Worm (Caenorhabditis elegans): ENCODE data around the gene srg-40.

The srg-40 gene

DNA sequence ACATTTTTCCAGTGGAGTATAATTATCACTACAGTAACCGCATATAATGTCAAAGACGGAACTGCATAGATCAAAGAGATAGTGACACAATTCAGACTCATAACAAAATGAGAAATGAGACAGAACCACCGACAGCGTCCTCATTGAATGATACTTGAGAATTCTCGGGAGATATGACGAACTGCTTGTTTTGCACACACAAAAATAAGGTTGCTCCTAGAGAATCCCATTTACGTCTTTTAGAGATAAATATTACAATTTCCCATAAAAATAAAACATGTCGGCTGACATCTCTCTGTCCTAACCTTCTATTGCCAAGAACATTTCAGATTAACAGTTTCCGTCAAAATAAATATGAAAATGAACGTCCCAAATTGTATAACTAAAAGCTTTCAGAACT is 8.8 kb downstream of the srg-40 start, which contains the start of gene srg-38:
srg-38 (minus strand) TSS at position 101 of the 400 bp plus-strand sequence.
- TF ChIP-seq fkh-2 (tag; optimal IDR thresholded peaks at IDR 0.05) (no peak), ceh-28 (tag; optimal IDR thresholded peaks at IDR 0.05) (no peak), unc-62 (GFP tag; optimal IDR thresholded peaks at IDR 0.05) (no peak), fos-1 (tag; optimal IDR thresholded peaks at IDR 0.05) (no peak), nfya-1 (tag; optimal IDR thresholded peaks at IDR 0.05; ENCODE audit: insufficient read depth) (no peak), tbx-2 (tag; optimal IDR thresholded peaks at IDR 0.05) (no peak), nhr-67 (tag; optimal IDR thresholded peaks at IDR 0.05) (no peak), pha-4 (tag; optimal IDR thresholded peaks at IDR 0.05) (no peak), ceh-9 (tag; optimal IDR thresholded peaks at IDR 0.05) (no peak), nhr-237 (tag; optimal IDR thresholded peaks at IDR 0.05) (no peak), nhr-28 (tag; optimal IDR thresholded peaks at IDR 0.05) (no peak), ama-1 (optimal IDR thresholded peaks at IDR 0.05) (no peak), ztf-4 (tag; optimal IDR thresholded peaks at IDR 0.05) (no peak), fkh-10 (GFP tag; optimal IDR thresholded peaks at IDR 0.05) (no peak), elt-3 (tag; optimal IDR thresholded peaks at IDR 0.05) (no peak), aly-2 (tag; optimal IDR thresholded peaks at IDR 0.05) (no peak), lin-15B (tag; optimal IDR thresholded peaks at IDR 0.05) (no peak)

DNA sequence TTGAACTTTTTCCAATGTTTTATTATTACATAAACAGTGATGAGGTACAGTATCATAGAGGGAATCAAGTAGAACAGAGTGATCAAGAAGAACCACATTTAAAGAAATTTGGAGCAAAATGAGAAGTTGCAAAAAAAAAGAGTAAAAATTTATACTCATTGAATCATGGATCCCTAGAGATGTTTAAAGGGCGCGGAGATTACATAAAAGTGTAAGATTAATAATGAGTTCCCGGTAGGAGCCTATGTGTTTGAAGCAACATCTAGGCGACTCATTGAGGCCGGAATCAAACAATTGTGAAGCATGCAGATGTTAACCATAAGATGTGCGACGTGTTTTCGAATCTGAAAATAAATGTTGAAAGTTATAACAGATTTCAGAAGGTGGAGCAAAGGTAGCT is 12.0 kb downstream of the srg-40 start, which contains the start of gene srg-39:
srg-39 (minus strand) TSS at position 101 of the 400 bp plus-strand sequence.
- TF ChIP-seq mdl-1 (tag; optimal IDR thresholded peaks at IDR 0.05) (no peak), daf-12 (tag; optimal IDR thresholded peaks at IDR 0.05) (no peak), pha-4 (tag; optimal IDR thresholded peaks at IDR 0.05) (no peak), nhr-25 (tag; optimal IDR thresholded peaks at IDR 0.05) (no peak), ztf-4 (tag; optimal IDR thresholded peaks at IDR 0.05) (no peak), nhr-237 (tag; optimal IDR thresholded peaks at IDR 0.05) (no peak), zag-1 (tag; optimal IDR thresholded peaks at IDR 0.05) (no peak), nhr-11 (tag; optimal IDR thresholded peaks at IDR 0.05) (no peak), nhr-76 (tag; optimal IDR thresholded peaks at IDR 0.05) (no peak), ceh-82 (tag; optimal IDR thresholded peaks at IDR 0.05) (no peak), R02D3.7 (tag; optimal IDR thresholded peaks at IDR 0.05) (no peak), fkh-2 (tag; optimal IDR thresholded peaks at IDR 0.05) (no peak), eor-1 (tag; optimal IDR thresholded peaks at IDR 0.05) (no peak), nhr-23 (tag; optimal IDR thresholded peaks at IDR 0.05) (no peak), skn-1 (tag; optimal IDR thresholded peaks at IDR 0.05) (no peak), ztf-11 (tag; optimal IDR thresholded peaks at IDR 0.05) (no peak), mml-1 (tag; optimal IDR thresholded peaks at IDR 0.05) (no peak), fkh-10 (GFP tag; optimal IDR thresholded peaks at IDR 0.05) (no peak), elt-1 (tag; optimal IDR thresholded peaks at IDR 0.05) (no peak)

DNA sequence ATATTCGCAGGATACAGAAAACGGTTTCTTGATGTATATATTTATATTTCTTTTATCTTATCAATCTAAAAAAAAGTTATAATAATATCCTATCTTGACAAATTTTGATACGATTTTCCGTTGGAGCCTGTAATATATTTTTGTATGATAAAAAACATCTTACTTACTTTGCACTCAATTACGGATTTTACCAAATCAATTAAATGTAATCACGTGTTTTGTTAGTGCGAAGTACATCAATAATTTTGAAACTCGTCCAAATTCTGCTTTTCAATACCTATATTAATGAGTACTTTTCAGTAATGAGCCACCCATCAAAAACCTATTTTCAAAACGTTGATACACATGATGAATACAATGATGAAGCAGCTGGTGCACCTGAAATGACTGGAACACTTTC is 15.0 kb downstream of the srg-40 start, which contains the start of gene T19C4.1:
T19C4.1 (plus strand) TSS at position 301 of the 400 bp plus-strand sequence.
- TF ChIP-seq nhr-25 (tag; optimal IDR thresholded peaks at IDR 0.05), result no peak

DNA sequence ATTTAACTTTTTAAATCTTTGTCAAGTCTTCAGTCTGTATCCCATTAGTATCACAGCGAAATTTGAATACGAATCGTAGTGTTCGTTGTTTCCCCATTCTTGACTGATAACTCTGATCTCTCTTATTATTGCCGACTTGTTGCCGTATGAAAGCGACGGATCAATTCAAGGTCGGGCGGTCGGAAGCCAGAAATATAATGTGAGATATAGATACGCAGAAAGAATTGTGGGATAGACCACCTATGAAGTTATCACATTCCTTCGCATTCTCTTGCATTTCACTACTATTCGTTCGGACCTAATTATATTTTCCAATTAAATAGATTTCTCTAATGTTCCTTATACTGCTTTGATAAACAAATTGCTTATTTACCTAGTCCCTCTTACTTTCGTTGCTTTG is 15.4 kb downstream of the srg-40 start:
- TF ChIP-seq zag-1 (tag; optimal IDR thresholded peaks at IDR 0.05) (no peak), snpc-4 (tag; optimal IDR thresholded peaks at IDR 0.05) (no peak), nhr-12 (tag; optimal IDR thresholded peaks at IDR 0.05) (no peak), elt-3 (tag; optimal IDR thresholded peaks at IDR 0.05) (peak in 1 of 3 experiments; percentile 36), nhr-237 (tag; optimal IDR thresholded peaks at IDR 0.05) (no peak), pqm-1 (tag; optimal IDR thresholded peaks at IDR 0.05) (no peak), nhr-77 (tag; optimal IDR thresholded peaks at IDR 0.05) (no peak), nhr-25 (tag; optimal IDR thresholded peaks at IDR 0.05) (peak; percentile 36)

DNA sequence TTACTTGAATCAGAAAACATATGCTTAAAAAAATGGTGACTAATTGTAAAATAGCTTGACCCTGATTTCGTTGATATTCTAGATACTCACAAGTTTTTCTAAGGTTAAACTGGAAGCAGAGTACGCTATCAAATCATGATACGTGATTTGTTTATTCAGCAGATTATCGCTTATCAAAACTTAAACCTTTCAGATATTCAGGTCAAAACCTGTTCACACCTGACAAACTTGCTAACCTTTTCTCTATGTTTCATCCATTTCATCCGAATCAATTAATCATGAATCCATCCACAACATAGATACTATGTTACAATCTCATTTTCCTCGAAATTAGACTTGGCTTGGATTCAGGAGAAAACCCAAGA is 16.6 kb downstream of the srg-40 start:
- peak; percentile 55 for TF ChIP-seq ztf-4 (tag; optimal IDR thresholded peaks at IDR 0.05)
- TF ChIP-seq tbx-2 (tag; optimal IDR thresholded peaks at IDR 0.05), result peak; percentile 41
- TF ChIP-seq nhr-43 (tag; optimal IDR thresholded peaks at IDR 0.05; ENCODE audit: poor library complexity, severe bottlenecking), result peak; percentile 76
- TF ChIP-seq nhr-23 (tag; optimal IDR thresholded peaks at IDR 0.05), result peak; percentile 35
- no peak for TF ChIP-seq fkh-2 (tag; optimal IDR thresholded peaks at IDR 0.05)
- peak in 1 of 3 experiments; percentile 6 for TF ChIP-seq elt-3 (tag; optimal IDR thresholded peaks at IDR 0.05)
- no peak for TF ChIP-seq ceh-9 (tag; optimal IDR thresholded peaks at IDR 0.05)
- peak; percentile 57 for TF ChIP-seq nhr-25 (tag; optimal IDR thresholded peaks at IDR 0.05)
- TF ChIP-seq daf-12 (tag; optimal IDR thresholded peaks at IDR 0.05), result peak; percentile 1
- no peak for TF ChIP-seq nhr-28 (tag; optimal IDR thresholded peaks at IDR 0.05)
- TF ChIP-seq ama-1 (optimal IDR thresholded peaks at IDR 0.05), result peak; percentile 84
